Fruit fly (Drosophila melanogaster) whole organism: ENCODE data around the gene P5cr-2.

Experiments used
- psq ChIP-seq: fragments of >200 bp; optimal IDR thresholded peaks from 2 replicates; lab custom pipeline; 2017
- usp ChIP-seq: fragments of >200 bp; optimal IDR thresholded peaks from 2 replicates; lab custom pipeline; 2017; ENCODE audit warnings: missing biosample characterization, missing genetic modification characterization, mixed read lengths

- TF ChIP-seq psq (lab: Kevin White, UChicago): no peak
- no peak for TF ChIP-seq usp (GFP tag; lab: Kevin White, UChicago)
These were observed 620 bp downstream of the P5cr-2 start for dm6 chr3R:17535106-17535764.
